Worm (Caenorhabditis elegans): Measurements from ENCODE around the gene Y94H6A.5.

DNA sequence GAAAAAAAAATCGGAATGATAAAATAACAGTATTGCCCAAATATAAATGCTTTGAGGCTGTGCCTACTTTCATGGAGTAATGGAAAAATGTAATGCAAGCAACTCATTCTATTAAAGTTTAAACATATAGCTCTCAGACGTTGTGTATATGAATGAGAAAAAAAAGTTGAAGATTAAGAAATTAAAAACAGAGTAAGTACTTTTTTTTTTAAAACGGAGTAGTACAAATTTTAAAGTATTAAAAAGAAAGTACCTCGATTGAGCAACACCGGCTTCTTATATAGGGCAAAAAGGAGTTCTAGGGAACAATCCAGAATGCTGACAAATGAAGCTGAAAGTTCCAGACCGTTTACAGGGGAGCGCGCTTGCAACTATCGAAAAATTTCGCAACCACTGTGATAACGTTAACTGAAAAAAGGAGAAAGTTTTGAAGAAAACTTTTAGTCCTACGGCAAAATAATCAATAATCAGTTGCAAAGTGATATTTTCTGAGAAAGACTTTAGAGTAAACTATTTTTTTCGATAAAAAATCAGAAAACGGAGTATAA, 7.4 kb upstream of the Y94H6A.5 start:
- TF ChIP-seq dpl-1 (GFP tag; optimal IDR thresholded peaks at IDR 0.05) (no peak), dve-1 (tag; optimal IDR thresholded peaks at IDR 0.05; ENCODE audit: insufficient read depth) (peak; percentile 92), pha-4 (GFP tag; IDR thresholded peaks at IDR 0.05) (no peak; the same call in 1 of the 2 replicates), pha-4 (tag; optimal IDR thresholded peaks at IDR 0.05) (no peak), ceh-82 (tag; optimal IDR thresholded peaks at IDR 0.05) (no peak), F26F4.8 (GFP tag; conservative IDR thresholded peaks at IDR 0.05) (no peak)

Measured in whole organism, L4 larva.